Worm (Caenorhabditis elegans) whole organism, early embryonic: ENCODE results near the gene T27E7.9.

Source experiments
- B0310.2 ChIP-seq: sonication (generic microtip); optimal IDR thresholded peaks from 2 replicates; lab custom pipeline; 2016; ENCODE audit warnings: mild to moderate bottlenecking, missing genetic modification characterization, missing compliant biosample characterization
- ama-1 ChIP-seq: fragments of 150-350 bp; optimal IDR thresholded peaks from 2 replicates; lab custom pipeline; 2014
- ets-7 ChIP-seq: sonication (generic microtip); optimal IDR thresholded peaks from 2 replicates; lab custom pipeline; 2016; ENCODE audit warnings: missing genotype, missing genetic modification characterization, missing compliant biosample characterization
- scrt-1 ChIP-seq: fragments of 200-800 bp; sonication (Bioruptor generic); IDR thresholded peaks from 2 replicates; pipeline ENCODE4 v1.3.6; 2022; ENCODE audit warnings: missing genetic modification characterization, missing compliant biosample characterization
- sea-1 ChIP-seq: fragments of 200-800 bp; sonication (Bioruptor generic); conservative IDR thresholded peaks from 2 replicates; pipeline ENCODE4 v1.3.6; 2022; ENCODE audit warnings: missing genetic modification characterization, missing compliant biosample characterization
- tra-4 ChIP-seq: sonication (generic microtip); optimal IDR thresholded peaks from 2 replicates; lab custom pipeline; 2017; ENCODE audit warnings: missing genetic modification characterization, missing compliant biosample characterization

Gene T27E7.9

ce11 chrIV:14505066-14505465, 44.1 kb downstream of the T27E7.9 start, which contains the start of gene tag-273:
tag-273 (minus strand) TSS chrIV:14505166.
- TF ChIP-seq ets-7 (tag; lab: Kevin White, UChicago) (no peak), B0310.2 (tag; lab: Kevin White, UChicago) (no peak), scrt-1 (GFP tag; lab: Robert Waterston, UW) (no peak), tra-4 (tag; lab: Kevin White, UChicago) (no peak), ama-1 (lab: Kevin White, UChicago) (no peak), sea-1 (no peak)
